Fruit fly (Drosophila melanogaster) Kc167 (cell line): ENCODE data around the gene cyr.

Experiments used
- insv ChIP-seq: fragments of >200 bp; optimal IDR thresholded peaks from 3 replicates; lab custom pipeline; 2018; ENCODE audit warnings: missing external identifiers
- psq ChIP-seq: fragments of >200 bp; optimal IDR thresholded peaks from 2 replicates; lab custom pipeline; 2017; ENCODE audit warnings: missing external identifiers
- ttk ChIP-seq: sonication (Bioruptor generic); optimal IDR thresholded peaks from 2 replicates; lab custom pipeline; 2017; ENCODE audit warnings: missing external identifiers

dm6 chrX:8177030-8177349 lies 41.5 kb upstream of the cyr start, which contains the start of gene slpr:
- TF ChIP-seq ttk (lab: Kevin White, UChicago) (no peak), insv (lab: Kevin White, UChicago) (no peak), psq (lab: Kevin White, UChicago) (no peak)
